Fruit fly (Drosophila melanogaster): Measurements from ENCODE around the gene CG7142.
A peak's percentile ranks its signal among the peaks of the same experiment; 100 is the strongest.

CG7142 gene

DNA sequence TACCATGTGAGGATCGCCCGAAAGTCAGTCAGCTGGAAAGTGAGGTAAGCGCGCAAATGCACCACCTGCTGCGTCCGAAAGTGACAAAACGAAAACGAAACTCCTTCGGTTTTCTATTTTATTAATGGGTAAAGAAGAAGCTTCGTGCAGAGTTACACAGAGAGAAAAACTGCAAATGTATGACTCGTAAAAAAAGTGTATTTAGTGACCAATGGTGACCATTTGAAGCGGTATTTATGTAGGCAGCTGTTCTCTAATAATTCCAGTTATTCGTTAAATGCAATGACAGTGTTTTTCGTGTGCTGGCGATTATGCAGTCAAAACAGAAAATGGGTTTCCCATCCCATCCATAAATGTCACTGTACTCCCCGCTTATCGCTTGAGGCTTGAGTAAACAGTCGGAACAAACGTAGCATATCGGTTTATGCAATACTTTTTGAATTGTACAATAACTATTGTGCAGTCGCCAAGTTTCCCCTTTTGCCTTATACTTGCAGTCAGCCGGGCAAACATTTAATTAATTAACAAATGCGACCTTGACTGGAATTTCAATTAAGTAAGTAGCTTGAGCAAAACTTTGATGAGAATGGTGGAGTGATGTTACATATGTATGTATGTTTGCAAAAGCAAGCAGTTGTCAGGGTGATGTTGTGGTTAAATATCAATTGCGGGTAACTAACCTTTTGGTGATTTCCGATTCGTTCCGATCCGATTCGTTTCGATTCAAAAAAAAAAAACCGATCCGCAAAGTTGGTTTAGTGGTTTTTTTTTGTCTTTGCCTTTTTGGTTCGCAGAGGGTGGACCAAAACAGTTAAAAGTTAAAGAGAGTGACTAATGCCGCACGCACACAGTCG lies 18.3 kb upstream of the CG7142 start:
- TF ChIP-seq prd (optimal IDR thresholded peaks at IDR 0.05) (no peak), prd (GFP tag; IDR thresholded peaks at IDR 0.05) (peak; percentile 40; the same call in 1 of the 3 replicates), H15 (GFP tag; IDR thresholded peaks at IDR 0.05) (0 out of 3 replicates have a peak, but pooled peaks have one; percentile 36), Ets65A (GFP tag) (peak; percentile 62), wek (GFP tag; optimal IDR thresholded peaks at IDR 0.05) (no peak), CG1603 (tag; optimal IDR thresholded peaks at IDR 0.05) (peak; percentile 50), Kr (GFP tag; optimal IDR thresholded peaks at IDR 0.05) (no peak), CG2202 (tag; optimal IDR thresholded peaks at IDR 0.05) (no peak), CG8765 (GFP tag; IDR thresholded peaks at IDR 0.05) (no peak), CG2712 (tag; optimal IDR thresholded peaks at IDR 0.05) (peak; percentile 29), CG3407 (GFP tag; optimal IDR thresholded peaks at IDR 0.05) (no peak), ATbp (GFP tag; optimal IDR thresholded peaks at IDR 0.05) (peak; percentile 13), CG13424 (tag; optimal IDR thresholded peaks at IDR 0.05) (no peak), CG7928 (GFP tag; optimal IDR thresholded peaks at IDR 0.05) (no peak), CG11398 (GFP tag; optimal IDR thresholded peaks at IDR 0.05) (peak; percentile 7), Chrac-16 (GFP tag; optimal IDR thresholded peaks at IDR 0.05) (no peak), Mes4 (GFP tag; optimal IDR thresholded peaks at IDR 0.05) (peak; percentile 5), hkb (optimal IDR thresholded peaks at IDR 0.05) (no peak), hkb (GFP tag; IDR thresholded peaks at IDR 0.05) (0 out of 2 replicates have a peak, but pooled peaks have one; percentile 7), da (GFP tag; optimal IDR thresholded peaks at IDR 0.05) (no peak), cwo (GFP tag; optimal IDR thresholded peaks at IDR 0.05) (no peak), CG6272 (GFP tag; IDR thresholded peaks at IDR 0.05) (no peak), CG4360 (GFP tag; IDR thresholded peaks at IDR 0.05) (0 out of 2 replicates have a peak, but pooled peaks have one; percentile 17), tx (GFP tag; optimal IDR thresholded peaks at IDR 0.05) (no peak), tin (GFP tag; optimal IDR thresholded peaks at IDR 0.05) (no peak), CG3065 (GFP tag; optimal IDR thresholded peaks at IDR 0.05) (no peak), wdn (GFP tag; IDR thresholded peaks at IDR 0.05) (no peak), CG31224 (GFP tag; IDR thresholded peaks at IDR 0.05) (no peak), pho (GFP tag; optimal IDR thresholded peaks at IDR 0.05) (peak; percentile 10), Blimp-1 (GFP tag; optimal IDR thresholded peaks at IDR 0.05) (peak; percentile 67), CG9932 (GFP tag; IDR thresholded peaks at IDR 0.05) (no peak), CG7357 (GFP tag; IDR thresholded peaks at IDR 0.05) (no peak), twi (tag; optimal IDR thresholded peaks at IDR 0.05) (peak; percentile 75), CG6175 (GFP tag; IDR thresholded peaks at IDR 0.05) (no peak), chn (GFP tag; optimal IDR thresholded peaks at IDR 0.05) (no peak), sisA (GFP tag; IDR thresholded peaks at IDR 0.05) (no peak), CG4820 (GFP tag; optimal IDR thresholded peaks at IDR 0.05) (no peak), CG3995 (GFP tag; optimal IDR thresholded peaks at IDR 0.05) (no peak), CG17829 (tag; optimal IDR thresholded peaks at IDR 0.05) (no peak), CG16863 (GFP tag; optimal IDR thresholded peaks at IDR 0.05) (no peak), chif (GFP tag; optimal IDR thresholded peaks at IDR 0.05) (peak in 1 of 2 experiments; percentile 3), CG15011 (GFP tag; optimal IDR thresholded peaks at IDR 0.05) (no peak), ken (GFP tag; IDR thresholded peaks at IDR 0.05) (0 out of 3 replicates have a peak, but pooled peaks have one; percentile 55), Tbp (GFP tag; optimal IDR thresholded peaks at IDR 0.05) (no peak), peb (GFP tag; IDR thresholded peaks at IDR 0.05) (0 out of 2 replicates have a peak, but pooled peaks have one; percentile 12), E2f1 (GFP tag; IDR thresholded peaks at IDR 0.05) (no peak), Pdp1 (GFP tag; optimal IDR thresholded peaks at IDR 0.05) (peak in 1 of 2 experiments; percentile 94), crc (GFP tag; optimal IDR thresholded peaks at IDR 0.05) (no peak), CG32772 (GFP tag; IDR thresholded peaks at IDR 0.05) (no peak), CG8359 (GFP tag; optimal IDR thresholded peaks at IDR 0.05; ENCODE audit: borderline replicate concordance) (no peak), Sox100B (GFP tag; optimal IDR thresholded peaks at IDR 0.05) (no peak)
